Fruit fly (Drosophila melanogaster) whole organism, prepupa: ENCODE measurements around the gene CG43980.

Source experiments
- CG10631 ChIP-seq: fragments of 200-800 bp; sonication (Bioruptor generic); optimal IDR thresholded peaks from 2 replicates; lab custom pipeline; 2016; ENCODE audit warnings: missing biosample characterization, missing genetic modification characterization
- CG10669 ChIP-seq: fragments of 200-800 bp; sonication (Bioruptor generic); optimal IDR thresholded peaks from 3 replicates; lab custom pipeline; 2018; ENCODE audit warnings: missing biosample characterization, mild to moderate bottlenecking, missing genetic modification characterization, moderate library complexity
- CG11294 ChIP-seq: fragments of 200-800 bp; sonication (Bioruptor generic); IDR thresholded peaks from 2 replicates; pipeline ENCODE4 v1.3.6; 2022; ENCODE audit warnings: missing biosample characterization, missing genetic modification characterization
- CG15336 ChIP-seq: fragments of 200-800 bp; sonication (Bioruptor generic); IDR thresholded peaks from 2 replicates; pipeline ENCODE4 v1.3.6; 2022; ENCODE audit warnings: missing biosample characterization, missing genetic modification characterization
- CG16779 ChIP-seq: fragments of 200-800 bp; sonication (Bioruptor generic); optimal IDR thresholded peaks from 3 replicates; lab custom pipeline; 2017; ENCODE audit warnings: missing biosample characterization, mild to moderate bottlenecking, missing genetic modification characterization
- CG3032 ChIP-seq: fragments of 200-800 bp; optimal IDR thresholded peaks from 2 replicates; lab custom pipeline; 2019; ENCODE audit warnings: missing biosample characterization, mild to moderate bottlenecking, missing genetic modification characterization, moderate library complexity
- CG31627 ChIP-seq: fragments of 200-800 bp; sonication (Bioruptor generic); optimal IDR thresholded peaks from 3 replicates; lab custom pipeline; 2016; ENCODE audit warnings: missing biosample characterization, missing genetic modification characterization
- CG32006 ChIP-seq: fragments of 200-800 bp; sonication (Bioruptor generic); optimal IDR thresholded peaks from 3 replicates; lab custom pipeline; 2017; ENCODE audit warnings: missing biosample characterization, mild to moderate bottlenecking, missing genetic modification characterization
- CG6163 ChIP-seq: fragments of 200-800 bp; sonication (Bioruptor generic); IDR thresholded peaks from 3 replicates; pipeline ENCODE4 v1.3.6; 2022; ENCODE audit warnings: missing biosample characterization, missing genetic modification characterization
- CG6276 ChIP-seq: fragments of 200-800 bp; sonication (Bioruptor generic); optimal IDR thresholded peaks from 2 replicates; lab custom pipeline; 2017; ENCODE audit warnings: missing biosample characterization, mild to moderate bottlenecking, missing genetic modification characterization
- CG6792 ChIP-seq: fragments of 200-800 bp; sonication (Bioruptor generic); optimal IDR thresholded peaks from 3 replicates; lab custom pipeline; 2016; ENCODE audit warnings: missing biosample characterization, missing genetic modification characterization
- CG6808 ChIP-seq: fragments of 200-800 bp; sonication (Bioruptor generic); optimal IDR thresholded peaks from 3 replicates; lab custom pipeline; 2017; ENCODE audit warnings: missing biosample characterization, missing genetic modification characterization, mild to moderate bottlenecking, moderate library complexity, missing genetic modification reagents
- CG6854 ChIP-seq: fragments of 200-800 bp; sonication (Bioruptor generic); optimal IDR thresholded peaks from 2 replicates; lab custom pipeline; 2017; ENCODE audit warnings: missing biosample characterization, mild to moderate bottlenecking, missing genetic modification characterization
- CG7368 ChIP-seq: fragments of 200-800 bp; sonication (Bioruptor generic); optimal IDR thresholded peaks from 3 replicates; lab custom pipeline; 2016; ENCODE audit warnings: missing biosample characterization, missing genetic modification characterization
- CG8119 ChIP-seq: fragments of 200-800 bp; sonication (Bioruptor generic); IDR thresholded peaks from 3 replicates; pipeline ENCODE4 v1.3.6; 2022; ENCODE audit warnings: missing biosample characterization, missing genetic modification characterization
- CG8632 ChIP-seq: fragments of 200-800 bp; sonication (Bioruptor generic); optimal IDR thresholded peaks from 3 replicates; lab custom pipeline; 2016; ENCODE audit warnings: missing biosample characterization, missing genetic modification characterization
- CG9139 ChIP-seq: fragments of 200-800 bp; sonication (Bioruptor generic); optimal IDR thresholded peaks from 3 replicates; lab custom pipeline; 2017; ENCODE audit warnings: missing biosample characterization, mild to moderate bottlenecking, missing genetic modification characterization
- Eip75B ChIP-seq: fragments of 200-800 bp; sonication (Bioruptor generic); optimal IDR thresholded peaks from 3 replicates; lab custom pipeline; 2016; ENCODE audit warnings: missing biosample characterization, missing genetic modification characterization
- Eip78C ChIP-seq: fragments of 200-800 bp; sonication (Bioruptor generic); peaks from one replicate; lab custom pipeline; 2016; ENCODE audit warnings: missing biosample characterization, missing genetic modification characterization
- Ets96B ChIP-seq: fragments of 200-800 bp; optimal IDR thresholded peaks from 2 replicates; lab custom pipeline; 2019; ENCODE audit warnings: missing biosample characterization, mild to moderate bottlenecking, missing genetic modification characterization, moderate library complexity
- Gug ChIP-seq: fragments of 200-800 bp; sonication (Bioruptor generic); IDR thresholded peaks from 2 replicates; pipeline ENCODE4 v1.3.6; 2022; ENCODE audit warnings: missing biosample characterization, missing genetic modification characterization
- Hr38 ChIP-seq: sonication (Bioruptor generic); optimal IDR thresholded peaks from 2 replicates; lab custom pipeline; 2016; ENCODE audit warnings: missing biosample characterization, missing genetic modification characterization
- Hr39 ChIP-seq: fragments of 200-800 bp; sonication (Bioruptor generic); optimal IDR thresholded peaks from 2 replicates; lab custom pipeline; 2016; ENCODE audit warnings: missing biosample characterization, missing genetic modification characterization
- Hr4 ChIP-seq: fragments of 200-800 bp; sonication (Bioruptor generic); optimal IDR thresholded peaks from 3 replicates; lab custom pipeline; 2016; ENCODE audit warnings: missing biosample characterization, missing genetic modification characterization
- Lpt ChIP-seq: fragments of 200-800 bp; sonication (Bioruptor generic); optimal IDR thresholded peaks from 3 replicates; lab custom pipeline; 2016; ENCODE audit warnings: missing biosample characterization, missing genetic modification characterization
- Met ChIP-seq: fragments of 200-800 bp; sonication (Bioruptor generic); optimal IDR thresholded peaks from 3 replicates; lab custom pipeline; 2016; ENCODE audit warnings: missing biosample characterization, missing genetic modification characterization
- OdsH ChIP-seq: fragments of 200-800 bp; sonication (Bioruptor generic); optimal IDR thresholded peaks from 3 replicates; lab custom pipeline; 2016; ENCODE audit warnings: missing biosample characterization, missing genetic modification characterization
- Sox15 ChIP-seq: fragments of 200-800 bp; sonication (Bioruptor generic); optimal IDR thresholded peaks from 3 replicates; lab custom pipeline; 2016; ENCODE audit warnings: missing biosample characterization, missing genetic modification characterization
- achi ChIP-seq: fragments of 200-800 bp; sonication (Bioruptor generic); optimal IDR thresholded peaks from 3 replicates; lab custom pipeline; 2016; ENCODE audit warnings: missing biosample characterization, missing genetic modification characterization
- acj6 ChIP-seq: fragments of 200-800 bp; sonication (Bioruptor generic); optimal IDR thresholded peaks from 3 replicates; lab custom pipeline; 2016; ENCODE audit warnings: missing biosample characterization, missing genetic modification characterization
- cyc ChIP-seq: fragments of 200-800 bp; sonication (Bioruptor generic); optimal IDR thresholded peaks from 3 replicates; lab custom pipeline; 2016; ENCODE audit warnings: missing biosample characterization, missing genetic modification characterization
- dac ChIP-seq: fragments of 200-800 bp; sonication (Bioruptor generic); optimal IDR thresholded peaks from 2 replicates; lab custom pipeline; 2017; ENCODE audit warnings: missing biosample characterization, mild to moderate bottlenecking, missing genetic modification characterization
- dsx ChIP-seq: fragments of 200-800 bp; optimal IDR thresholded peaks from 3 replicates; lab custom pipeline; 2019; ENCODE audit warnings: missing biosample characterization, mild to moderate bottlenecking, missing genetic modification characterization, moderate library complexity; ENCODE audit not compliant: poor library complexity, severe bottlenecking
- eg ChIP-seq: fragments of 200-800 bp; sonication (Bioruptor generic); IDR thresholded peaks from 3 replicates; pipeline ENCODE4 v1.3.6; 2022; ENCODE audit warnings: missing biosample characterization, missing genetic modification characterization
- esn ChIP-seq: fragments of 200-800 bp; sonication (Bioruptor generic); optimal IDR thresholded peaks from 2 replicates; lab custom pipeline; 2016; ENCODE audit warnings: missing biosample characterization, mild to moderate bottlenecking, missing genetic modification characterization, moderate library complexity
- fd59A ChIP-seq: fragments of 200-800 bp; sonication (Bioruptor generic); optimal IDR thresholded peaks from 2 replicates; lab custom pipeline; 2017; ENCODE audit warnings: missing biosample characterization, mild to moderate bottlenecking, missing genetic modification characterization, missing genetic modification reagents
- fd85E ChIP-seq: fragments of 200-800 bp; sonication (Bioruptor generic); optimal IDR thresholded peaks from 3 replicates; lab custom pipeline; 2016; ENCODE audit warnings: missing biosample characterization, missing genetic modification characterization
- fkh ChIP-seq: fragments of 200-800 bp; sonication (Bioruptor generic); optimal IDR thresholded peaks from 3 replicates; lab custom pipeline; 2017; ENCODE audit warnings: missing biosample characterization, mild to moderate bottlenecking, missing genetic modification characterization, moderate library complexity
- pdm3 ChIP-seq: fragments of 200-800 bp; sonication (Bioruptor generic); optimal IDR thresholded peaks from 3 replicates; lab custom pipeline; 2016; ENCODE audit warnings: missing biosample characterization, missing genetic modification characterization
- salr ChIP-seq, 2 experiments: fragments of 200-800 bp; sonication (Bioruptor generic); optimal IDR thresholded peaks; 3 replicates each; lab custom pipeline; 2016 to 2018; ENCODE audit warnings: missing biosample characterization in 2 of 2, missing genetic modification characterization in 2 of 2, mild to moderate bottlenecking in 1 of 2
- ss ChIP-seq, 2 experiments: fragments of 200-800 bp; sonication (Bioruptor generic); optimal IDR thresholded peaks; 2 replicates in 1 of 2; 3 replicates in 1 of 2; lab custom pipeline; 2017 to 2018; ENCODE audit warnings: mild to moderate bottlenecking in 2 of 2, missing biosample characterization in 2 of 2, missing genetic modification characterization in 2 of 2, moderate library complexity in 1 of 2
- svp ChIP-seq: fragments of 200-800 bp; sonication (Bioruptor generic); peaks from one replicate; lab custom pipeline; 2016; ENCODE audit warnings: missing biosample characterization, missing genetic modification characterization
- topi ChIP-seq: fragments of 200-800 bp; sonication (Bioruptor generic); optimal IDR thresholded peaks from 3 replicates; lab custom pipeline; 2016; ENCODE audit warnings: missing biosample characterization, missing genetic modification characterization
- vri ChIP-seq: fragments of 200-800 bp; sonication (Bioruptor generic); optimal IDR thresholded peaks from 3 replicates; lab custom pipeline; 2016; ENCODE audit warnings: missing biosample characterization, mild to moderate bottlenecking, missing genetic modification characterization

Gene CG43980

dm6 chr3L:21644607-21645006 is at the start of gene CG43980:
Gene CG43980 (plus strand): TSS chr3L:21644958.
- TF ChIP-seq CG8119 (GFP tag; lab: Robert Waterston, UW): no peak
- no peak for TF ChIP-seq esn (GFP tag; lab: Kevin White, UChicago)
- TF ChIP-seq CG6808 (GFP tag; lab: Kevin White, UChicago): peak; percentile 28
- TF ChIP-seq Hr38 (GFP tag; lab: Kevin White, UChicago): no peak
- TF ChIP-seq ss (GFP tag; optimal IDR thresholded peaks at IDR 0.05; lab: Kevin White, UChicago): peak; percentile 6 to 55
- peak; percentile 13 for TF ChIP-seq Lpt (GFP tag; lab: Kevin White, UChicago)
- no peak for TF ChIP-seq Gug (GFP tag; lab: Robert Waterston, UW)
- 0 out of 2 replicates have a peak, but pooled peaks have one; percentile 22 for TF ChIP-seq CG15336 (GFP tag; lab: Robert Waterston, UW)
- TF ChIP-seq svp (GFP tag; lab: Kevin White, UChicago): no peak
- no peak for TF ChIP-seq Sox15 (GFP tag; lab: Kevin White, UChicago)
- peak; percentile 14 for TF ChIP-seq CG16779 (tag; lab: Kevin White, UChicago)
- peak; percentile 75 for TF ChIP-seq Eip78C (GFP tag; lab: Kevin White, UChicago)
- TF ChIP-seq CG6854 (GFP tag; lab: Kevin White, UChicago): peak; percentile 8
- TF ChIP-seq CG6163: 0 out of 3 replicates have a peak, but pooled peaks have one; percentile 27

- TF ChIP-seq CG9139 (GFP tag; lab: Kevin White, UChicago) (no peak), ss (GFP tag; optimal IDR thresholded peaks at IDR 0.05; lab: Kevin White, UChicago) (peak in 1 of 2 experiments; percentile 3), achi (no peak), svp (GFP tag; lab: Kevin White, UChicago) (peak; percentile 6), salr (GFP tag; optimal IDR thresholded peaks at IDR 0.05; lab: Kevin White, UChicago) (no peak), fkh (GFP tag; lab: Kevin White, UChicago) (no peak), CG8119 (GFP tag; lab: Robert Waterston, UW) (peak; percentile 33; the same call in 2 of the 3 replicates), Eip78C (GFP tag; lab: Kevin White, UChicago) (peak; percentile 46), Ets96B (tag; lab: Kevin White, UChicago) (no peak)
- TF ChIP-seq, all 60 proteins: peak for 4
Measured at dm6 chr3L:21598337-21598736, 46.4 kb upstream of the CG43980 start.

- no peak for TF ChIP-seq CG31627
- no peak for TF ChIP-seq Lpt (GFP tag; lab: Kevin White, UChicago)
- peak; percentile 42 for TF ChIP-seq Ets96B (tag; lab: Kevin White, UChicago)
- TF ChIP-seq CG6276 (GFP tag; lab: Kevin White, UChicago): no peak
- no peak for TF ChIP-seq CG10669 (GFP tag; lab: Kevin White, UChicago)
- no peak for TF ChIP-seq Met (GFP tag; lab: Kevin White, UChicago)
- no peak for TF ChIP-seq CG6163
- no peak for TF ChIP-seq CG16779 (tag; lab: Kevin White, UChicago)
- TF ChIP-seq CG3032: peak; percentile 39
- no peak for TF ChIP-seq eg (GFP tag; lab: Robert Waterston, UW)
- TF ChIP-seq CG8119 (GFP tag; lab: Robert Waterston, UW): no peak
- no peak for TF ChIP-seq dac
- no peak for TF ChIP-seq Gug (GFP tag; lab: Robert Waterston, UW)
- no peak for TF ChIP-seq CG7368
- no peak for TF ChIP-seq Eip75B
- peak; percentile 36 for TF ChIP-seq fd59A (GFP tag; lab: Kevin White, UChicago)
- TF ChIP-seq CG11294 (GFP tag; lab: Robert Waterston, UW): no peak
- no peak for TF ChIP-seq pdm3 (GFP tag; lab: Kevin White, UChicago)
- no peak for TF ChIP-seq CG15336 (GFP tag; lab: Robert Waterston, UW)
- peak; percentile 45 for TF ChIP-seq svp (GFP tag; lab: Kevin White, UChicago)
- TF ChIP-seq CG32006 (GFP tag; lab: Kevin White, UChicago): no peak
- TF ChIP-seq cyc: no peak
- no peak for TF ChIP-seq CG9139 (GFP tag; lab: Kevin White, UChicago)
- peak; percentile 71 for TF ChIP-seq Eip78C (GFP tag; lab: Kevin White, UChicago)
- no peak for TF ChIP-seq topi (GFP tag; lab: Kevin White, UChicago)
- no peak for TF ChIP-seq CG6792 (GFP tag; lab: Kevin White, UChicago)
- TF ChIP-seq OdsH (GFP tag; lab: Kevin White, UChicago): no peak
- TF ChIP-seq CG10631 (GFP tag; lab: Kevin White, UChicago): peak; percentile 45
- no peak for TF ChIP-seq Hr4 (GFP tag; lab: Kevin White, UChicago)
- TF ChIP-seq achi: no peak
- TF ChIP-seq fkh (GFP tag; lab: Kevin White, UChicago): no peak
- TF ChIP-seq fd85E (GFP tag; lab: Kevin White, UChicago): no peak
- no peak for TF ChIP-seq CG8632
- TF ChIP-seq dsx: no peak
- TF ChIP-seq salr (GFP tag; optimal IDR thresholded peaks at IDR 0.05; lab: Kevin White, UChicago): no peak
- TF ChIP-seq vri (GFP tag; lab: Kevin White, UChicago): no peak
- peak in 1 of 2 experiments; percentile 48 for TF ChIP-seq ss (GFP tag; optimal IDR thresholded peaks at IDR 0.05; lab: Kevin White, UChicago)
- peak; percentile 13 for TF ChIP-seq acj6 (GFP tag; lab: Kevin White, UChicago)
- TF ChIP-seq CG6808 (GFP tag; lab: Kevin White, UChicago): peak; percentile 59
- TF ChIP-seq Hr38 (GFP tag; lab: Kevin White, UChicago): no peak
- no peak for TF ChIP-seq Hr39 (GFP tag; lab: Kevin White, UChicago)
Measured at dm6 chr3L:21602275-21602674, 42.5 kb upstream of the CG43980 start.
